Fruit fly (Drosophila melanogaster) whole organism, embryonic: ENCODE measurements around the gene CG10993.

Experiments
- Atf3 ChIP-seq: fragments of 200-800 bp; sonication (Bioruptor generic); optimal IDR thresholded peaks from 3 replicates; lab custom pipeline; 2016; ENCODE audit warnings: missing biosample characterization, missing genetic modification characterization
- CG10147 ChIP-seq: fragments of 200-800 bp; sonication (Bioruptor generic); optimal IDR thresholded peaks from 2 replicates; lab custom pipeline; 2019; ENCODE audit warnings: missing biosample characterization, mild to moderate bottlenecking, missing genetic modification characterization, moderate library complexity
- CG11504 ChIP-seq: fragments of 200-800 bp; sonication (Bioruptor generic); optimal IDR thresholded peaks from 3 replicates; lab custom pipeline; 2019; ENCODE audit warnings: missing biosample characterization, mild to moderate bottlenecking, missing genetic modification characterization, moderate library complexity
- CG12236 ChIP-seq: fragments of 200-800 bp; sonication (Bioruptor generic); optimal IDR thresholded peaks from 2 replicates; lab custom pipeline; 2016; ENCODE audit warnings: missing biosample characterization, missing genetic modification characterization
- CG12769 ChIP-seq: fragments of 200-800 bp; sonication (Bioruptor generic); optimal IDR thresholded peaks from 2 replicates; lab custom pipeline; 2019; ENCODE audit warnings: missing biosample characterization, mild to moderate bottlenecking, missing genetic modification characterization, moderate library complexity
- CG15011 ChIP-seq: fragments of 200-800 bp; sonication (Bioruptor generic); optimal IDR thresholded peaks from 3 replicates; lab custom pipeline; 2018; ENCODE audit warnings: missing biosample characterization, mild to moderate bottlenecking, missing genetic modification characterization
- CG1602 ChIP-seq: fragments of 200-800 bp; sonication (Bioruptor generic); optimal IDR thresholded peaks from 3 replicates; lab custom pipeline; 2016; ENCODE audit warnings: missing biosample characterization, missing genetic modification characterization
- CG16815 ChIP-seq: fragments of 200-800 bp; sonication (Bioruptor generic); optimal IDR thresholded peaks from 3 replicates; lab custom pipeline; 2017; ENCODE audit warnings: missing biosample characterization, mild to moderate bottlenecking, missing genetic modification characterization
- CG18476 ChIP-seq: fragments of 200-800 bp; sonication (Bioruptor generic); optimal IDR thresholded peaks from 2 replicates; lab custom pipeline; 2016; ENCODE audit warnings: missing biosample characterization, mild to moderate bottlenecking, missing genetic modification characterization
- CG33557 ChIP-seq: fragments of 200-800 bp; sonication (Bioruptor generic); optimal IDR thresholded peaks from 2 replicates; lab custom pipeline; 2019; ENCODE audit warnings: missing biosample characterization, mild to moderate bottlenecking, missing genetic modification characterization, moderate library complexity
- CG34224 ChIP-seq: fragments of 200-800 bp; sonication (Bioruptor generic); IDR thresholded peaks from 3 replicates; pipeline ENCODE4 v1.3.6; 2022; ENCODE audit warnings: missing biosample characterization, missing genetic modification characterization; ENCODE audit not compliant: partially characterized antibody
- CG3838 ChIP-seq: fragments of 200-800 bp; sonication (Bioruptor generic); optimal IDR thresholded peaks from 3 replicates; lab custom pipeline; 2016; ENCODE audit warnings: missing biosample characterization, missing genetic modification characterization
- CG3995 ChIP-seq: fragments of 200-800 bp; sonication (Bioruptor generic); optimal IDR thresholded peaks from 3 replicates; lab custom pipeline; 2016; ENCODE audit warnings: missing biosample characterization, missing genetic modification characterization
- CG4424 ChIP-seq: fragments of 200-800 bp; sonication (Bioruptor generic); optimal IDR thresholded peaks from 3 replicates; lab custom pipeline; 2016; ENCODE audit warnings: missing biosample characterization, missing genetic modification characterization
- CG7839 ChIP-seq: fragments of 200-800 bp; sonication (Bioruptor generic); optimal IDR thresholded peaks from 3 replicates; lab custom pipeline; 2018; ENCODE audit warnings: missing biosample characterization, mild to moderate bottlenecking, missing genetic modification characterization, moderate library complexity
- CG8924 ChIP-seq: fragments of 200-800 bp; optimal IDR thresholded peaks from 3 replicates; lab custom pipeline; 2019; ENCODE audit warnings: missing biosample characterization, mild to moderate bottlenecking, missing genetic modification characterization, moderate library complexity
- Chrac-16 ChIP-seq: fragments of 200-800 bp; sonication (Bioruptor generic); optimal IDR thresholded peaks from 3 replicates; lab custom pipeline; 2016; ENCODE audit warnings: missing biosample characterization, missing genetic modification characterization
- Deaf1 ChIP-seq: fragments of 200-800 bp; optimal IDR thresholded peaks from 3 replicates; lab custom pipeline; 2019; ENCODE audit warnings: missing biosample characterization, mild to moderate bottlenecking, missing genetic modification characterization, moderate library complexity
- Doc2 ChIP-seq: fragments of 200-800 bp; sonication (Bioruptor generic); IDR thresholded peaks from 2 replicates; pipeline ENCODE4 v1.3.6; 2022; ENCODE audit warnings: missing biosample characterization, missing genetic modification characterization
- Dp ChIP-seq: fragments of 200-800 bp; sonication (Bioruptor generic); optimal IDR thresholded peaks from 2 replicates; lab custom pipeline; 2018; ENCODE audit warnings: missing biosample characterization, mild to moderate bottlenecking, missing genetic modification characterization, moderate library complexity
- Drgx ChIP-seq: fragments of 200-800 bp; sonication (Bioruptor generic); IDR thresholded peaks from 2 replicates; pipeline ENCODE4 v1.3.6; 2022; ENCODE audit warnings: missing biosample characterization, missing genetic modification characterization
- ERR ChIP-seq: fragments of 200-800 bp; sonication (Bioruptor generic); optimal IDR thresholded peaks from 2 replicates; lab custom pipeline; 2016; ENCODE audit warnings: missing biosample characterization, missing genetic modification characterization
- Eip74EF ChIP-seq, 2 experiments: fragments of 200-800 bp in 1 of 2; fragments of >200 bp in 1 of 2; sonication (Bioruptor generic) in 1 of 2; optimal IDR thresholded peaks; 2 replicates each; lab custom pipeline; 2017 to 2019; ENCODE audit warnings: missing biosample characterization in 2 of 2, missing genetic modification characterization in 2 of 2, mild to moderate bottlenecking in 1 of 2, moderate library complexity in 1 of 2
- Hr3 ChIP-seq: fragments of 200-800 bp; sonication (Bioruptor generic); optimal IDR thresholded peaks from 3 replicates; lab custom pipeline; 2016; ENCODE audit warnings: missing biosample characterization, missing genetic modification characterization
- NC2α ChIP-seq: fragments of 200-800 bp; sonication (Bioruptor generic); optimal IDR thresholded peaks from 2 replicates; lab custom pipeline; 2016; ENCODE audit warnings: missing biosample characterization, missing genetic modification characterization
- Ravus ChIP-seq: fragments of 200-800 bp; sonication (Bioruptor generic); IDR thresholded peaks from 2 replicates; pipeline ENCODE4 v1.3.6; 2022; ENCODE audit warnings: missing biosample characterization, missing genetic modification characterization
- Side ChIP-seq: fragments of 200-800 bp; sonication (Bioruptor generic); optimal IDR thresholded peaks from 2 replicates; lab custom pipeline; 2016; ENCODE audit warnings: missing biosample characterization, missing genetic modification characterization
- Sox100B ChIP-seq: fragments of 200-800 bp; sonication (Bioruptor generic); optimal IDR thresholded peaks from 3 replicates; lab custom pipeline; 2018; ENCODE audit warnings: missing biosample characterization, mild to moderate bottlenecking, missing genetic modification characterization
- chm ChIP-seq: fragments of 200-800 bp; sonication (Bioruptor generic); IDR thresholded peaks from 2 replicates; pipeline ENCODE4 v1.3.6; 2022; ENCODE audit warnings: missing biosample characterization, missing genetic modification characterization
- danr ChIP-seq: fragments of 200-800 bp; sonication (Bioruptor generic); IDR thresholded peaks from 2 replicates; pipeline ENCODE4 v1.3.6; 2022; ENCODE audit warnings: missing biosample characterization, missing genetic modification characterization
- dmrt11E ChIP-seq: fragments of 200-800 bp; sonication (Bioruptor generic); optimal IDR thresholded peaks from 3 replicates; lab custom pipeline; 2018; ENCODE audit warnings: missing biosample characterization, mild to moderate bottlenecking, missing genetic modification characterization, moderate library complexity
- emc ChIP-seq: fragments of 200-800 bp; sonication (Bioruptor generic); optimal IDR thresholded peaks from 2 replicates; lab custom pipeline; 2016; ENCODE audit warnings: missing biosample characterization, missing genetic modification characterization
- fd64A ChIP-seq: fragments of 200-800 bp; sonication (Bioruptor generic); optimal IDR thresholded peaks from 3 replicates; lab custom pipeline; 2018; ENCODE audit warnings: missing biosample characterization, mild to moderate bottlenecking, missing genetic modification characterization
- gem ChIP-seq: fragments of 200-800 bp; sonication (Bioruptor generic); optimal IDR thresholded peaks from 2 replicates; lab custom pipeline; 2019; ENCODE audit warnings: missing biosample characterization, mild to moderate bottlenecking, missing genetic modification characterization, moderate library complexity
- gfzf ChIP-seq: fragments of 200-800 bp; sonication (Bioruptor generic); optimal IDR thresholded peaks from 2 replicates; lab custom pipeline; 2016; ENCODE audit warnings: missing biosample characterization, mild to moderate bottlenecking, missing genetic modification characterization, moderate library complexity
- h ChIP-seq: fragments of >200 bp; optimal IDR thresholded peaks from 2 replicates; lab custom pipeline; 2017
- hkb ChIP-seq, 2 experiments: fragments of 200-800 bp in 1 of 2; fragments of >200 bp in 1 of 2; sonication (Bioruptor generic) in 1 of 2; IDR thresholded peaks in 1 of 2; optimal IDR thresholded peaks in 1 of 2; 2 replicates each; pipeline versions ENCODE4 v1.3.6 to Lab custom; 2017 to 2022; ENCODE audit warnings: missing biosample characterization in 1 of 2, missing genetic modification characterization in 1 of 2
- insv ChIP-seq, 2 experiments: fragments of 200-800 bp; sonication (Bioruptor generic); optimal IDR thresholded peaks; 3 replicates each; lab custom pipeline; 2016 to 2018; ENCODE audit warnings: missing biosample characterization in 2 of 2, missing genetic modification characterization in 2 of 2
- inv ChIP-seq: fragments of 200-800 bp; sonication (Bioruptor generic); IDR thresholded peaks from 2 replicates; pipeline ENCODE4 v1.3.6; 2022; ENCODE audit warnings: missing biosample characterization, missing genetic modification characterization; ENCODE audit not compliant: partially characterized antibody
- kay ChIP-seq: fragments of 200-800 bp; sonication (Bioruptor generic); optimal IDR thresholded peaks from 2 replicates; lab custom pipeline; 2016; ENCODE audit warnings: missing biosample characterization, missing genetic modification characterization
- knrl ChIP-seq: fragments of 200-800 bp; sonication (Bioruptor generic); IDR thresholded peaks from 3 replicates; pipeline ENCODE4 v1.3.6; 2022; ENCODE audit warnings: missing biosample characterization, missing genetic modification characterization; ENCODE audit not compliant: partially characterized antibody
- odd ChIP-seq: fragments of 200-800 bp; sonication (Bioruptor generic); optimal IDR thresholded peaks from 2 replicates; lab custom pipeline; 2017; ENCODE audit warnings: missing biosample characterization, mild to moderate bottlenecking, missing genetic modification characterization
- pb ChIP-seq: fragments of 200-800 bp; sonication (Bioruptor generic); optimal IDR thresholded peaks from 3 replicates; lab custom pipeline; 2016; ENCODE audit warnings: missing biosample characterization, missing genetic modification characterization
- ro ChIP-seq: fragments of 200-800 bp; sonication (Bioruptor generic); IDR thresholded peaks from 2 replicates; pipeline ENCODE4 v1.3.6; 2022; ENCODE audit warnings: missing biosample characterization, missing genetic modification characterization
- scrt ChIP-seq: fragments of 200-800 bp; sonication (Bioruptor generic); optimal IDR thresholded peaks from 2 replicates; lab custom pipeline; 2018; ENCODE audit warnings: missing biosample characterization, mild to moderate bottlenecking, missing genetic modification characterization, moderate library complexity
- sens ChIP-seq: fragments of 200-800 bp; sonication (Bioruptor generic); peaks from one replicate; lab custom pipeline; 2016; ENCODE audit warnings: missing biosample characterization, missing genetic modification characterization
- shn ChIP-seq: fragments of 200-800 bp; sonication (Bioruptor generic); optimal IDR thresholded peaks from 3 replicates; lab custom pipeline; 2016; ENCODE audit warnings: missing biosample characterization, missing genetic modification characterization
- stwl ChIP-seq: fragments of 200-800 bp; sonication (Bioruptor generic); optimal IDR thresholded peaks from 3 replicates; lab custom pipeline; 2018; ENCODE audit warnings: missing biosample characterization, mild to moderate bottlenecking, missing genetic modification characterization, moderate library complexity
- trh ChIP-seq: fragments of 200-800 bp; sonication (Bioruptor generic); optimal IDR thresholded peaks from 2 replicates; lab custom pipeline; 2016; ENCODE audit warnings: missing biosample characterization, missing genetic modification characterization
- wek ChIP-seq: fragments of 200-800 bp; sonication (Bioruptor generic); optimal IDR thresholded peaks from 3 replicates; lab custom pipeline; 2018; ENCODE audit warnings: missing biosample characterization, mild to moderate bottlenecking, missing genetic modification characterization, moderate library complexity
- zf30C ChIP-seq: fragments of 200-800 bp; sonication (Bioruptor generic); optimal IDR thresholded peaks from 3 replicates; lab custom pipeline; 2018; ENCODE audit warnings: missing biosample characterization, mild to moderate bottlenecking, missing genetic modification characterization

Gene CG10993

DNA sequence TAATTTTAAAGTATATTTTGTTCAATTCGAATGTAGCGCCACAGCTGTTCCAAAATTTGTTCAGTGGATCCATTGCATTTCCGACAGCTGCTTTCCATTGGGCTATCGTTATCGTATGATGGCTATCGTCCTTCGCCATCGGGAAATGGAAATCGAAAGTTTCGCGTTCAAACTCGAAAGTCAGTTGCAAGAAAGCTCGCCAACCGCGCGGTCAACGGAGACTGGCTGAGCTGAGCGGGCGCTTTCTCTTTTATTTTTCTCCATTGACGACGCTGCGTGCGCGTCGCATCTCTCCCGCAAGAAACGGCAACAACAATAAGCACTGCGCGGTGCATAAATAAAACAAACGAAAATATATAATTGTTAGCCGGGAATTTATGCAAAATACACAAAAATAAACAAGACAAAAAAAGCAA lies 7.4 kb downstream of the CG10993 start, which contains the start of gene inaE (continued):
- TF ChIP-seq inv (GFP tag; lab: Robert Waterston, UW) (peak; percentile 39; the same call in 1 of the 2 replicates), Hr3 (no peak), emc (no peak), shn (GFP tag; lab: Kevin White, UChicago) (no peak), stwl (peak; percentile 69), h (lab: Kevin White, UChicago) (no peak), gfzf (GFP tag; lab: Kevin White, UChicago) (no peak), CG12236 (no peak), CG10147 (GFP tag; lab: Kevin White, UChicago) (no peak), pb (GFP tag; lab: Kevin White, UChicago) (no peak), danr (GFP tag; lab: Robert Waterston, UW) (no peak), ERR (GFP tag; lab: Kevin White, UChicago) (no peak), trh (no peak), CG4424 (GFP tag; lab: Kevin White, UChicago) (no peak), CG3995 (no peak), CG11504 (tag; lab: Kevin White, UChicago) (peak; percentile 16), scrt (peak; percentile 31), CG34224 (GFP tag; lab: Robert Waterston, UW) (peak; percentile 32; the same call in 1 of the 3 replicates), CG12769 (tag; lab: Kevin White, UChicago) (peak; percentile 28), CG1602 (GFP tag; lab: Kevin White, UChicago) (no peak), knrl (GFP tag; lab: Robert Waterston, UW) (peak; percentile 45; the same call in 1 of the 3 replicates), odd (GFP tag; lab: Kevin White, UChicago) (no peak), CG33557 (GFP tag; lab: Kevin White, UChicago) (no peak), Chrac-16 (GFP tag; lab: Kevin White, UChicago) (no peak), kay (GFP tag; lab: Kevin White, UChicago) (no peak), ro (GFP tag; lab: Robert Waterston, UW) (no peak), Atf3 (GFP tag; lab: Kevin White, UChicago) (no peak), dmrt11E (tag; lab: Kevin White, UChicago) (no peak), Deaf1 (peak; percentile 10), gem (tag; lab: Kevin White, UChicago) (no peak), zf30C (no peak), Doc2 (GFP tag; lab: Robert Waterston, UW) (no peak), insv (GFP tag; optimal IDR thresholded peaks at IDR 0.05; lab: Kevin White, UChicago) (no peak), CG15011 (GFP tag; lab: Kevin White, UChicago) (no peak), Ravus (GFP tag; lab: Robert Waterston, UW) (no peak), Drgx (no peak), Eip74EF (GFP tag; optimal IDR thresholded peaks at IDR 0.05; lab: Kevin White, UChicago) (peak in 1 of 2 experiments; percentile 65), hkb (optimal IDR thresholded peaks at IDR 0.05; lab: Kevin White, UChicago) (no peak), hkb (GFP tag; IDR thresholded peaks at IDR 0.05; lab: Robert Waterston, UW) (0 out of 2 replicates have a peak, but pooled peaks have one; percentile 32), Dp (peak; percentile 84), Sox100B (GFP tag; lab: Kevin White, UChicago) (no peak), NC2α (GFP tag; lab: Kevin White, UChicago) (no peak), sens (peak; percentile 57), CG16815 (GFP tag; lab: Kevin White, UChicago) (no peak), CG18476 (GFP tag; lab: Kevin White, UChicago) (no peak), CG8924 (tag; lab: Kevin White, UChicago) (peak; percentile 1), wek (GFP tag; lab: Kevin White, UChicago) (no peak), chm (GFP tag; lab: Robert Waterston, UW) (0 out of 2 replicates have a peak, but pooled peaks have one; percentile 37), Side (GFP tag; lab: Kevin White, UChicago) (no peak), CG3838 (GFP tag; lab: Kevin White, UChicago) (no peak), fd64A (GFP tag; lab: Kevin White, UChicago) (no peak), CG7839 (peak; percentile 22)
